Worm (Caenorhabditis elegans): ENCODE results near the gene Y6G8.8.

- no peak for TF ChIP-seq ref-1 (GFP tag; conservative IDR thresholded peaks at IDR 0.05)
- no peak for TF ChIP-seq flt-1 (GFP tag; IDR thresholded peaks at IDR 0.05)
Measured at ce11 chrV:17620266-17620665, at the start of gene Y6G8.8.

Data from whole organism, midembryonic.